Worm (Caenorhabditis elegans) whole organism, L1 larva: Measurements from ENCODE around the gene cest-2.2.

Experiments
- elt-2 ChIP-seq: sonication (generic microtip); optimal IDR thresholded peaks from 2 replicates; lab custom pipeline; 2016; ENCODE audit warnings: missing genetic modification characterization, mild to moderate bottlenecking, inconsistent platforms, missing compliant biosample characterization, missing genetic modification reagents
- fkh-10 ChIP-seq: sonication (generic microtip); optimal IDR thresholded peaks from 2 replicates; lab custom pipeline; 2017; ENCODE audit warnings: missing biosample characterization, missing genetic modification reagents, missing genetic modification characterization
- irx-1 ChIP-seq: sonication (generic microtip); optimal IDR thresholded peaks from 2 replicates; lab custom pipeline; 2016; ENCODE audit warnings: missing genetic modification characterization, missing compliant biosample characterization
- lsy-2 ChIP-seq, 2 experiments: fragments of 150-350 bp; optimal IDR thresholded peaks; 2 replicates each; lab custom pipeline; 2014; ENCODE audit warnings: missing biosample characterization in 2 of 2, missing genetic modification characterization in 2 of 2
- nhr-28 ChIP-seq: fragments of 150-350 bp; optimal IDR thresholded peaks from 2 replicates; lab custom pipeline; 2014; ENCODE audit warnings: missing biosample characterization, missing genetic modification characterization
- pag-3 ChIP-seq: sonication (generic microtip); optimal IDR thresholded peaks from 2 replicates; lab custom pipeline; 2017; ENCODE audit warnings: missing genetic modification characterization, mild to moderate bottlenecking, missing compliant biosample characterization, antibody characterized with exemption, borderline replicate concordance; ENCODE audit not compliant: insufficient read depth
- pqm-1 ChIP-seq: sonication (generic microtip); optimal IDR thresholded peaks from 3 replicates; lab custom pipeline; 2017; ENCODE audit warnings: missing biosample characterization, missing genetic modification characterization

ce11 chrV:14123176-14123575, 52.0 kb downstream of the cest-2.2 start:
- TF ChIP-seq elt-2 (no peak), nhr-28 (no peak), pqm-1 (no peak), lsy-2 (tag; optimal IDR thresholded peaks at IDR 0.05; lab: Kevin White, UChicago) (no peak), irx-1 (tag; lab: Kevin White, UChicago) (no peak), pag-3 (no peak), fkh-10 (GFP tag; lab: Kevin White, UChicago) (no peak)
